Fruit fly (Drosophila melanogaster) whole organism: ENCODE results near the gene CG31102.

Experiments used
- CG8478 ChIP-seq: fragments of >200 bp; optimal IDR thresholded peaks from 2 replicates; lab custom pipeline; 2018; ENCODE audit warnings: inconsistent platforms
- psq ChIP-seq: fragments of >200 bp; optimal IDR thresholded peaks from 2 replicates; lab custom pipeline; 2017

- TF ChIP-seq psq (no peak), CG8478 (no peak)
Measured at dm6 chr3R:25292864-25293284, 2.5 kb downstream of the CG31102 start, which contains the start of gene CG31098.
